Worm (Caenorhabditis elegans) whole organism, L4 larva: ENCODE data around the gene C28C12.1.

Source experiments
- F26F4.8 ChIP-seq: fragments of 200-800 bp; sonication (Bioruptor generic); conservative IDR thresholded peaks from 2 replicates; pipeline ENCODE4 v1.3.6; 2022; ENCODE audit warnings: missing genetic modification characterization, missing compliant biosample characterization
- F37D6.2 ChIP-seq: sonication (generic microtip); optimal IDR thresholded peaks from 2 replicates; lab custom pipeline; 2016; ENCODE audit warnings: mild to moderate bottlenecking, missing genetic modification characterization, missing compliant biosample characterization
- F49E8.2 ChIP-seq: sonication (generic microtip); optimal IDR thresholded peaks from 2 replicates; lab custom pipeline; 2016; ENCODE audit warnings: missing compliant biosample characterization, mild to moderate bottlenecking, missing genetic modification characterization, borderline replicate concordance
- T20F7.1 ChIP-seq: fragments of 200-800 bp; sonication (Bioruptor generic); optimal IDR thresholded peaks from 2 replicates; lab custom pipeline; 2018; ENCODE audit warnings: mild to moderate bottlenecking, missing genetic modification characterization, missing compliant biosample characterization
- T26A8.4 ChIP-seq: fragments of 200-800 bp; sonication (Bioruptor generic); IDR thresholded peaks from 2 replicates; pipeline ENCODE4 v1.3.6; 2022; ENCODE audit warnings: missing genetic modification characterization, missing compliant biosample characterization
- Y105C5A.15 ChIP-seq: fragments of 200-800 bp; sonication (Bioruptor generic); IDR thresholded peaks from 2 replicates; pipeline ENCODE4 v1.3.6; 2022; ENCODE audit warnings: missing genetic modification characterization, missing compliant biosample characterization
- Y5F2A.4 ChIP-seq: fragments of 200-800 bp; sonication (Bioruptor generic); optimal IDR thresholded peaks from 2 replicates; lab custom pipeline; 2018; ENCODE audit warnings: mild to moderate bottlenecking, missing genetic modification characterization, missing compliant biosample characterization
- Y75B8A.6 ChIP-seq: fragments of 200-800 bp; sonication (Bioruptor generic); IDR thresholded peaks from 2 replicates; pipeline ENCODE4 v1.3.6; 2022; ENCODE audit warnings: missing genetic modification reagents, missing genetic modification characterization, missing compliant biosample characterization
- ZK546.5 ChIP-seq, 2 experiments: sonication (generic microtip); optimal IDR thresholded peaks; 2 replicates each; lab custom pipeline; 2017; ENCODE audit warnings: missing biosample characterization in 2 of 2, missing genetic modification characterization in 2 of 2
- aha-1 ChIP-seq: fragments of 150-350 bp; peaks from one replicate; lab custom pipeline; 2014; ENCODE audit warnings: missing biosample characterization, missing genetic modification characterization
- arid-1 ChIP-seq: fragments of 200-800 bp; sonication (Bioruptor generic); conservative IDR thresholded peaks from 2 replicates; pipeline ENCODE4 v1.3.6; 2022; ENCODE audit warnings: missing genetic modification reagents, missing genetic modification characterization, missing compliant biosample characterization
- ceh-32 ChIP-seq: sonication (generic microtip); optimal IDR thresholded peaks from 2 replicates; lab custom pipeline; 2016; ENCODE audit warnings: mild to moderate bottlenecking, missing genetic modification characterization, missing compliant biosample characterization; ENCODE audit not compliant: poor library complexity
- ceh-62 ChIP-seq: sonication (generic microtip); optimal IDR thresholded peaks from 2 replicates; lab custom pipeline; 2017; ENCODE audit warnings: missing biosample characterization, missing genetic modification characterization
- cey-2 ChIP-seq: sonication (generic microtip); optimal IDR thresholded peaks from 3 replicates; lab custom pipeline; 2017; ENCODE audit warnings: missing genetic modification characterization, mild to moderate bottlenecking, missing compliant biosample characterization, antibody characterized with exemption, borderline replicate concordance; ENCODE audit not compliant: insufficient read depth
- ctbp-1 ChIP-seq: fragments of 200-800 bp; sonication (Bioruptor generic); IDR thresholded peaks from 2 replicates; pipeline ENCODE4 v1.3.6; 2022; ENCODE audit warnings: missing genetic modification reagents, missing genetic modification characterization, missing compliant biosample characterization
- daf-12 ChIP-seq: fragments of 150-350 bp; optimal IDR thresholded peaks from 2 replicates; lab custom pipeline; 2014; ENCODE audit warnings: missing biosample characterization, missing genetic modification reagents, missing genetic modification characterization
- daf-16 ChIP-seq, 3 experiments: sonication (generic microtip); optimal IDR thresholded peaks; 2 replicates each; lab custom pipeline; 2016 to 2017; ENCODE audit warnings: missing genetic modification characterization in 3 of 3, missing genetic modification reagents in 3 of 3, mild to moderate bottlenecking in 2 of 3, missing compliant biosample characterization in 2 of 3, missing biosample characterization in 1 of 3, moderate library complexity in 1 of 3
- dmd-8 ChIP-seq: fragments of 200-800 bp; sonication (Bioruptor generic); IDR thresholded peaks from 2 replicates; pipeline ENCODE4 v1.3.6; 2022; ENCODE audit warnings: missing genetic modification characterization, missing compliant biosample characterization
- dve-1 ChIP-seq: sonication (generic microtip); optimal IDR thresholded peaks from 2 replicates; lab custom pipeline; 2017; ENCODE audit warnings: antibody characterized with exemption, mild to moderate bottlenecking, missing genetic modification characterization, missing compliant biosample characterization; ENCODE audit not compliant: insufficient read depth
- egl-43 ChIP-seq: fragments of 200-800 bp; sonication (Bioruptor generic); IDR thresholded peaks from 2 replicates; pipeline ENCODE4 v1.3.6; 2022; ENCODE audit warnings: missing genetic modification reagents, missing genetic modification characterization, missing compliant biosample characterization
- fkh-10 ChIP-seq: fragments of 150-350 bp; optimal IDR thresholded peaks from 2 replicates; lab custom pipeline; 2014; ENCODE audit warnings: missing biosample characterization, missing genetic modification reagents, missing genetic modification characterization
- fos-1 ChIP-seq: fragments of 150-350 bp; optimal IDR thresholded peaks from 2 replicates; lab custom pipeline; 2014; ENCODE audit warnings: missing biosample characterization, missing genetic modification characterization
- gei-8 ChIP-seq: fragments of 200-800 bp; sonication (Bioruptor generic); optimal IDR thresholded peaks from 2 replicates; lab custom pipeline; 2018; ENCODE audit warnings: mild to moderate bottlenecking, missing genetic modification characterization, missing compliant biosample characterization
- hif-1 ChIP-seq, 2 experiments: sonication (generic microtip); optimal IDR thresholded peaks; 2 replicates each; lab custom pipeline; 2016 to 2017; ENCODE audit warnings: missing compliant biosample characterization in 2 of 2, missing genetic modification characterization in 2 of 2, missing genetic modification reagents in 2 of 2, missing genotype in 2 of 2, mild to moderate bottlenecking in 1 of 2
- hlh-11 ChIP-seq: fragments of 200-800 bp; sonication (Bioruptor generic); optimal IDR thresholded peaks from 2 replicates; lab custom pipeline; 2018; ENCODE audit warnings: mild to moderate bottlenecking, missing genetic modification characterization, missing compliant biosample characterization
- hlh-30 ChIP-seq: sonication (generic microtip); optimal IDR thresholded peaks from 2 replicates; lab custom pipeline; 2017; ENCODE audit warnings: antibody characterized with exemption, mild to moderate bottlenecking, missing genetic modification characterization, missing compliant biosample characterization; ENCODE audit not compliant: insufficient read depth
- lim-7 ChIP-seq: fragments of 200-800 bp; sonication (Bioruptor generic); IDR thresholded peaks from 2 replicates; pipeline ENCODE4 v1.3.6; 2022; ENCODE audit warnings: missing genetic modification characterization, missing compliant biosample characterization
- lin-13 ChIP-seq: fragments of 150-350 bp; optimal IDR thresholded peaks from 2 replicates; lab custom pipeline; 2014; ENCODE audit warnings: missing biosample characterization, missing genetic modification reagents, missing genetic modification characterization
- lin-38 ChIP-seq: fragments of 200-800 bp; sonication (Bioruptor generic); IDR thresholded peaks from 2 replicates; pipeline ENCODE4 v1.3.6; 2022; ENCODE audit warnings: missing genetic modification reagents, missing genetic modification characterization, missing compliant biosample characterization
- lin-39 ChIP-seq: fragments of 150-350 bp; optimal IDR thresholded peaks from 2 replicates; lab custom pipeline; 2014; ENCODE audit warnings: missing biosample characterization, missing genetic modification reagents, missing genetic modification characterization
- lir-3 ChIP-seq: sonication (generic microtip); optimal IDR thresholded peaks from 2 replicates; lab custom pipeline; 2016; ENCODE audit warnings: mild to moderate bottlenecking, missing genetic modification characterization, missing compliant biosample characterization
- mdl-1 ChIP-seq, 2 experiments: fragments of 150-350 bp in 1 of 2; sonication (generic microtip) in 1 of 2; optimal IDR thresholded peaks; 2 replicates each; lab custom pipeline; 2014 to 2017; ENCODE audit warnings: missing biosample characterization in 2 of 2, missing genetic modification characterization in 2 of 2
- mep-1 ChIP-seq: fragments of 150-350 bp; sonication (generic microtip); optimal IDR thresholded peaks from 3 replicates; lab custom pipeline; 2014; ENCODE audit warnings: missing biosample characterization, missing genetic modification characterization
- mxl-3 ChIP-seq: fragments of 200-800 bp; sonication (Bioruptor generic); optimal IDR thresholded peaks from 2 replicates; lab custom pipeline; 2018; ENCODE audit warnings: mild to moderate bottlenecking, missing genetic modification characterization, missing compliant biosample characterization
- nhr-102 ChIP-seq: sonication (generic microtip); optimal IDR thresholded peaks from 2 replicates; lab custom pipeline; 2016; ENCODE audit warnings: mild to moderate bottlenecking, missing genetic modification characterization, moderate library complexity, missing compliant biosample characterization
- nhr-28 ChIP-seq: fragments of 150-350 bp; optimal IDR thresholded peaks from 2 replicates; lab custom pipeline; 2014; ENCODE audit warnings: missing biosample characterization, missing genetic modification characterization
- nhr-6 ChIP-seq: fragments of 150-350 bp; optimal IDR thresholded peaks from 2 replicates; lab custom pipeline; 2014; ENCODE audit warnings: missing biosample characterization, missing genetic modification characterization
- nhr-76 ChIP-seq: fragments of 150-350 bp; optimal IDR thresholded peaks from 2 replicates; lab custom pipeline; 2014; ENCODE audit warnings: missing biosample characterization, missing genetic modification characterization
- rbr-2 ChIP-seq: sonication (generic microtip); optimal IDR thresholded peaks from 2 replicates; lab custom pipeline; 2016; ENCODE audit warnings: missing genotype, missing genetic modification characterization, missing compliant biosample characterization
- saeg-2 ChIP-seq: fragments of 200-800 bp; sonication (Bioruptor generic); IDR thresholded peaks from 2 replicates; pipeline ENCODE4 v1.3.6; 2022; ENCODE audit warnings: missing genetic modification reagents, missing genetic modification characterization, missing compliant biosample characterization
- skn-1 ChIP-seq: fragments of 150-350 bp; optimal IDR thresholded peaks from 2 replicates; lab custom pipeline; 2014; ENCODE audit warnings: missing biosample characterization, missing genetic modification characterization
- tra-1 ChIP-seq: fragments of 200-800 bp; sonication (Bioruptor generic); IDR thresholded peaks from 2 replicates; pipeline ENCODE4 v1.3.6; 2022; ENCODE audit warnings: missing genetic modification reagents, missing genetic modification characterization, missing compliant biosample characterization
- unc-39 ChIP-seq: sonication (generic microtip); optimal IDR thresholded peaks from 2 replicates; lab custom pipeline; 2017; ENCODE audit warnings: missing biosample characterization, missing genetic modification characterization
- zfp-2 ChIP-seq: sonication (generic microtip); optimal IDR thresholded peaks from 2 replicates; lab custom pipeline; 2016; ENCODE audit warnings: mild to moderate bottlenecking, missing genetic modification characterization, missing compliant biosample characterization
- zip-11 ChIP-seq: fragments of 200-800 bp; sonication (Bioruptor generic); IDR thresholded peaks from 2 replicates; pipeline ENCODE4 v1.3.6; 2022; ENCODE audit warnings: missing genetic modification characterization, missing compliant biosample characterization

C28C12.1 gene

DNA sequence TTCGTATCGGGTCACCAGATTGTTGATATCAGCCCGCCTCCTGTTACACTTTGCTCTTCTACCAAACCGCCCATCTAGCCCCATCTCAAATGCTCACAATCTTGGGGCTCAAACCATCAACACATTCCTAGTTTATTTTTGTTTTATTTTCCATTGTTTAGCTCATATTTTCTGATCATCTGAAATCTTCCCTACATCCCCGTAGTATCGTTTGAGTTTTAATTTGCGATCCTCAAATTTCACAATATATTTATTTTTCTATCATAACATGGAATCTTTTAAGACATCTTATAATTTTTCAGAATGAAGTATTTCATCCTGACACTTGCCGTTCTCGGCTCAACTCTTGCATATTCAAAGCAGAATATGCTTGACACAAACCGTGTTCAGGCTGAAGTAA is 24.6 kb upstream of the C28C12.1 start, which contains the start of gene spp-10:
TSS of gene spp-10 (plus strand) at position 301 of the 400 bp plus-strand sequence.
- TF ChIP-seq F37D6.2 (tag; lab: Kevin White, UChicago) = no peak
- peak in 1 of 2 experiments; percentile 3 for TF ChIP-seq daf-16 (GFP tag; optimal IDR thresholded peaks at IDR 0.05; lab: Kevin White, UChicago)
- no peak for TF ChIP-seq daf-16 (tag; optimal IDR thresholded peaks at IDR 0.05; lab: Kevin White, UChicago)
- TF ChIP-seq, all 104 proteins: peak for 1

ce11 chrIV:8478516-8478915 is 23.0 kb upstream of the C28C12.1 start:
- 0 out of 2 replicates have a peak, but pooled peaks have one; percentile 24 for TF ChIP-seq lim-7
- 0 out of 2 replicates have a peak, but pooled peaks have one; percentile 60 for TF ChIP-seq T26A8.4
- TF ChIP-seq dve-1 (tag; lab: Kevin White, UChicago) = no peak
- no peak for TF ChIP-seq daf-12
- TF ChIP-seq T20F7.1 (GFP tag; lab: Kevin White, UChicago) = no peak
- TF ChIP-seq zip-11 (GFP tag; lab: Robert Waterston, UW) = no peak
- TF ChIP-seq saeg-2 = no peak
- no peak for TF ChIP-seq F26F4.8 (GFP tag; lab: Robert Waterston, UW)
- 0 out of 2 replicates have a peak, but pooled peaks have one; percentile 15 for TF ChIP-seq Y75B8A.6 (GFP tag; lab: Robert Waterston, UW)
- no peak for TF ChIP-seq cey-2 (tag; lab: Kevin White, UChicago)
- TF ChIP-seq ctbp-1 = no peak
- TF ChIP-seq mep-1 (tag; lab: Kevin White, UChicago) = no peak
- no peak for TF ChIP-seq zfp-2 (tag; lab: Kevin White, UChicago)
- TF ChIP-seq nhr-102 (tag; lab: Kevin White, UChicago) = no peak
- no peak for TF ChIP-seq lin-13 (GFP tag; lab: Kevin White, UChicago)
- no peak for TF ChIP-seq lin-39 (tag; lab: Kevin White, UChicago)
- no peak for TF ChIP-seq nhr-6 (tag; lab: Kevin White, UChicago)
- TF ChIP-seq ceh-62 (tag; lab: Kevin White, UChicago) = no peak
- TF ChIP-seq dmd-8 (GFP tag; lab: Robert Waterston, UW) = no peak
- no peak for TF ChIP-seq mxl-3
- TF ChIP-seq unc-39 (tag; lab: Kevin White, UChicago) = no peak
- no peak for TF ChIP-seq lir-3 (tag; lab: Kevin White, UChicago)
- TF ChIP-seq hlh-30 (tag; lab: Kevin White, UChicago) = no peak
- TF ChIP-seq Y5F2A.4 (GFP tag; lab: Kevin White, UChicago) = no peak
- no peak for TF ChIP-seq egl-43 (GFP tag; lab: Robert Waterston, UW)
- TF ChIP-seq lin-38 = no peak
- TF ChIP-seq daf-16 (GFP tag; optimal IDR thresholded peaks at IDR 0.05; lab: Kevin White, UChicago) = peak in 1 of 2 experiments; percentile 78
- TF ChIP-seq daf-16 (tag; optimal IDR thresholded peaks at IDR 0.05; lab: Kevin White, UChicago) = no peak
- no peak for TF ChIP-seq fkh-10

DNA sequence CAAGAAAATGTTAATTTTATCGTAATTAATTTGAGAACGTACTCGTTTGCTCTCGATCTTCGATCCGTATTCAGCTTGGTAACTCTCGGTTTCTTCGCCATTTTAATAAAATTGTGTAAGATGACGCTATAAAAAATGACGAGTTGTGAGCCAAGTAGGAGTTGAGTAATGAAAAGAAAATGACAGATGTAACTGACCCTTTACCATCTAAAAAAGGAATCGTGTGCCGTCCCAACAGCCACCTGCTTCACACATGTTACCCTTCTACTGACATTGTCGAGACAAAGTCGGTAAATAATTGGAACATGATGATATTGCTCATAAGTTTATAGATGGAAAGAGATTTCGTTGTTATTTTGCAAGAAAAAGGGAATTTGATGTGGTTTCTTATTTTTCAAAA is 22.1 kb upstream of the C28C12.1 start, which contains the start of gene hlh-12:
TSS of gene hlh-12 (minus strand) at position 101 of the 400 bp plus-strand sequence.
- no peak for TF ChIP-seq unc-39 (tag; lab: Kevin White, UChicago)
- no peak for TF ChIP-seq lir-3 (tag; lab: Kevin White, UChicago)
- TF ChIP-seq nhr-76 = no peak
- TF ChIP-seq lin-38 = no peak
- TF ChIP-seq Y75B8A.6 (GFP tag; lab: Robert Waterston, UW) = no peak
- TF ChIP-seq aha-1 (tag; lab: Kevin White, UChicago) = no peak
- no peak for TF ChIP-seq lim-7
- no peak for TF ChIP-seq mdl-1 (tag; optimal IDR thresholded peaks at IDR 0.05; lab: Kevin White, UChicago)
- no peak for TF ChIP-seq ceh-32 (tag; lab: Kevin White, UChicago)

DNA sequence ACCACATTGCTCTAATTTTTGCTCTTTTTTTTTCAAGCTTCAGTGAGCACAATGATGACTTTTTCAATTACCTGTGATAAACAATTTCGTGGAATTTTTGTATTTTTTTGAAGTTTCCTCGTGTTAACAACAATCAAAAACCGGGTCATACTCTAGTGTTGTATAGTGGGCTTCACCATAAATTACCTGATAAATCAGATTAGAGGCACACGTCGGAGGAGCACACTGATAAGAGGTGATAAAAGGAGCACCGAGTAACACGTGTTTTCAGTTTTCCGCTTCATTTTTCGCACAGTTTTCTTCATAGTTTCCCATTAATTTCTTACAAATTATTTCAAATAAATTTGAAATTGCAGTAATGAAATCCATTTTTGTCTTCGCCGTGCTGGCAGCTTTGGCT is 20.2 kb upstream of the C28C12.1 start, which contains the start of gene spp-8:
TSS of gene spp-8 (plus strand) at position 357 of the 400 bp plus-strand sequence.
- TF ChIP-seq ceh-32 (tag; lab: Kevin White, UChicago) = no peak
- no peak for TF ChIP-seq F37D6.2 (tag; lab: Kevin White, UChicago)
- TF ChIP-seq ZK546.5 (tag; optimal IDR thresholded peaks at IDR 0.05; lab: Kevin White, UChicago) = no peak
- TF ChIP-seq mxl-3 = peak; percentile 74
- TF ChIP-seq rbr-2 = no peak
- 0 out of 2 replicates have a peak, but pooled peaks have one; percentile 20 for TF ChIP-seq tra-1
- no peak for TF ChIP-seq skn-1 (tag; lab: Kevin White, UChicago)
- no peak for TF ChIP-seq gei-8 (GFP tag; lab: Kevin White, UChicago)
- no peak for TF ChIP-seq Y105C5A.15
- no peak for TF ChIP-seq arid-1 (GFP tag; lab: Robert Waterston, UW)
- TF ChIP-seq hlh-11 (tag; lab: Kevin White, UChicago) = peak; percentile 83
- no peak for TF ChIP-seq F49E8.2 (tag; lab: Kevin White, UChicago)
- no peak for TF ChIP-seq nhr-6 (tag; lab: Kevin White, UChicago)
- peak; percentile 98 for TF ChIP-seq nhr-28
- no peak for TF ChIP-seq egl-43 (GFP tag; lab: Robert Waterston, UW)
- no peak for TF ChIP-seq fos-1 (tag; lab: Kevin White, UChicago)
- TF ChIP-seq hif-1 (tag; optimal IDR thresholded peaks at IDR 0.05; lab: Kevin White, UChicago) = no peak
